Fruit fly (Drosophila melanogaster) whole organism, embryonic: ENCODE data around the gene CG10602.
A peak's percentile ranks its signal among the peaks of the same experiment; 100 is the strongest.

Source experiments
- Awh ChIP-seq: fragments of 200-800 bp; sonication (Bioruptor generic); IDR thresholded peaks from 2 replicates; pipeline ENCODE4, ENCODE4 v1.3.6; 2022; ENCODE audit warnings: missing biosample characterization, missing genetic modification characterization
- CG10267 ChIP-seq: fragments of 200-800 bp; sonication (Bioruptor generic); optimal IDR thresholded peaks from 2 replicates; lab custom pipeline; 2018; ENCODE audit warnings: missing biosample characterization, mild to moderate bottlenecking, missing genetic modification characterization, moderate library complexity
- CG10274 ChIP-seq: fragments of 200-800 bp; sonication (Bioruptor generic); optimal IDR thresholded peaks from 3 replicates; lab custom pipeline; 2017; ENCODE audit warnings: missing biosample characterization, mild to moderate bottlenecking, missing genetic modification characterization
- CG10565 ChIP-seq: fragments of 200-800 bp; sonication (Bioruptor generic); optimal IDR thresholded peaks from 3 replicates; lab custom pipeline; 2016; ENCODE audit warnings: missing biosample characterization, mild to moderate bottlenecking, missing genetic modification characterization
- CG11093 ChIP-seq: fragments of 200-800 bp; sonication (Bioruptor generic); IDR thresholded peaks from 3 replicates; pipeline ENCODE4 v1.3.6; 2022; ENCODE audit warnings: missing biosample characterization, missing genetic modification characterization
- CG12219 ChIP-seq: fragments of 200-800 bp; sonication (Bioruptor generic); optimal IDR thresholded peaks from 3 replicates; lab custom pipeline; 2018; ENCODE audit warnings: missing biosample characterization, mild to moderate bottlenecking, missing genetic modification characterization
- CG12299 ChIP-seq: fragments of 200-800 bp; sonication (Bioruptor generic); optimal IDR thresholded peaks from 2 replicates; lab custom pipeline; 2018; ENCODE audit warnings: missing biosample characterization, mild to moderate bottlenecking, missing genetic modification characterization
- CG13287 ChIP-seq: fragments of 200-800 bp; sonication (Bioruptor generic); IDR thresholded peaks from 2 replicates; pipeline ENCODE4 v1.3.6; 2022; ENCODE audit warnings: missing biosample characterization, missing genetic modification characterization; ENCODE audit not compliant: partially characterized antibody
- CG18262 ChIP-seq: fragments of 200-800 bp; optimal IDR thresholded peaks from 3 replicates; lab custom pipeline; 2019; ENCODE audit warnings: missing biosample characterization, mild to moderate bottlenecking, missing genetic modification characterization, moderate library complexity
- CG2875 ChIP-seq: fragments of 200-800 bp; sonication (Bioruptor generic); optimal IDR thresholded peaks from 2 replicates; lab custom pipeline; 2017; ENCODE audit warnings: missing biosample characterization, mild to moderate bottlenecking, missing genetic modification characterization, missing genetic modification reagents
- CG32772 ChIP-seq: fragments of 200-800 bp; sonication (Bioruptor generic); IDR thresholded peaks from 2 replicates; pipeline ENCODE4 v1.3.6; 2022; ENCODE audit warnings: missing biosample characterization, missing genetic modification characterization
- CG34224 ChIP-seq: fragments of 200-800 bp; sonication (Bioruptor generic); IDR thresholded peaks from 3 replicates; pipeline ENCODE4 v1.3.6; 2022; ENCODE audit warnings: missing biosample characterization, missing genetic modification characterization; ENCODE audit not compliant: partially characterized antibody
- CG4328 ChIP-seq: fragments of 200-800 bp; sonication (Bioruptor generic); optimal IDR thresholded peaks from 3 replicates; lab custom pipeline; 2017; ENCODE audit warnings: missing biosample characterization, missing genetic modification reagents, missing genetic modification characterization
- CG4820 ChIP-seq: fragments of 200-800 bp; sonication (Bioruptor generic); optimal IDR thresholded peaks from 3 replicates; lab custom pipeline; 2016; ENCODE audit warnings: missing biosample characterization, missing genetic modification characterization
- CG5953 ChIP-seq: fragments of 200-800 bp; sonication (Bioruptor generic); IDR thresholded peaks from 2 replicates; pipeline ENCODE4 v1.3.6; 2022; ENCODE audit warnings: missing biosample characterization, missing genetic modification characterization
- CG6791 ChIP-seq: fragments of 200-800 bp; sonication (Bioruptor generic); IDR thresholded peaks from 3 replicates; pipeline ENCODE4 v1.3.6; 2022; ENCODE audit warnings: missing biosample characterization, missing genetic modification characterization; ENCODE audit not compliant: partially characterized antibody
- CG7271 ChIP-seq: fragments of 200-800 bp; sonication (Bioruptor generic); optimal IDR thresholded peaks from 2 replicates; lab custom pipeline; 2018; ENCODE audit warnings: missing biosample characterization, mild to moderate bottlenecking, missing genetic modification characterization, moderate library complexity
- CG7372 ChIP-seq: fragments of 200-800 bp; sonication (Bioruptor generic); IDR thresholded peaks from 2 replicates; pipeline ENCODE4 v1.3.6; 2022; ENCODE audit warnings: missing biosample characterization, missing genetic modification characterization
- CG7745 ChIP-seq: fragments of 200-800 bp; sonication (Bioruptor generic); optimal IDR thresholded peaks from 2 replicates; lab custom pipeline; 2018; ENCODE audit warnings: missing biosample characterization, mild to moderate bottlenecking, missing genetic modification characterization, moderate library complexity
- Dfd ChIP-seq, 2 experiments: fragments of >200 bp; optimal IDR thresholded peaks; 2 replicates each; lab custom pipeline; 2017; ENCODE audit warnings: missing biosample characterization in 2 of 2, missing genetic modification characterization in 2 of 2
- Doc2 ChIP-seq: fragments of 200-800 bp; sonication (Bioruptor generic); IDR thresholded peaks from 2 replicates; pipeline ENCODE4 v1.3.6; 2022; ENCODE audit warnings: missing biosample characterization, missing genetic modification characterization
- E2f2 ChIP-seq: fragments of 200-800 bp; sonication (Bioruptor generic); IDR thresholded peaks from 2 replicates; pipeline ENCODE4 v1.3.6; 2022; ENCODE audit warnings: missing biosample characterization, missing genetic modification characterization
- MTF-1 ChIP-seq: fragments of 200-800 bp; sonication (Bioruptor generic); optimal IDR thresholded peaks from 2 replicates; lab custom pipeline; 2018; ENCODE audit warnings: missing biosample characterization, mild to moderate bottlenecking, missing genetic modification characterization, borderline replicate concordance
- Myb ChIP-seq: fragments of 200-800 bp; sonication (Bioruptor generic); optimal IDR thresholded peaks from 2 replicates; lab custom pipeline; 2016; ENCODE audit warnings: missing biosample characterization, missing genetic modification characterization
- Pdp1 ChIP-seq, 2 experiments: fragments of 200-800 bp; sonication (Bioruptor generic); optimal IDR thresholded peaks; 3 replicates each; lab custom pipeline; 2016; ENCODE audit warnings: missing biosample characterization in 2 of 2, missing genetic modification characterization in 2 of 2, mild to moderate bottlenecking in 1 of 2, moderate library complexity in 1 of 2
- Ravus ChIP-seq: fragments of 200-800 bp; sonication (Bioruptor generic); IDR thresholded peaks from 2 replicates; pipeline ENCODE4 v1.3.6; 2022; ENCODE audit warnings: missing biosample characterization, missing genetic modification characterization
- Sin3A ChIP-seq: fragments of >200 bp; optimal IDR thresholded peaks from 2 replicates; lab custom pipeline; 2018
- Six4 ChIP-seq: fragments of 200-800 bp; sonication (Bioruptor generic); optimal IDR thresholded peaks from 2 replicates; lab custom pipeline; 2016; ENCODE audit warnings: missing biosample characterization, missing genetic modification characterization
- Ssrp ChIP-seq: fragments of 200-800 bp; sonication (Bioruptor generic); optimal IDR thresholded peaks from 2 replicates; lab custom pipeline; 2018; ENCODE audit warnings: missing biosample characterization, mild to moderate bottlenecking, missing genetic modification characterization, moderate library complexity
- Taf1 ChIP-seq: fragments of 200-800 bp; sonication (Bioruptor generic); IDR thresholded peaks from 2 replicates; pipeline ENCODE4 v1.3.6; 2022; ENCODE audit warnings: missing biosample characterization, missing genetic modification characterization
- Usf ChIP-seq: fragments of 200-800 bp; sonication (Bioruptor generic); optimal IDR thresholded peaks from 2 replicates; lab custom pipeline; 2017; ENCODE audit warnings: missing genotype, missing biosample characterization, missing genetic modification characterization
- ara ChIP-seq: fragments of 200-800 bp; sonication (Bioruptor generic); IDR thresholded peaks from 2 replicates; pipeline ENCODE4 v1.3.6; 2022; ENCODE audit warnings: missing biosample characterization, missing genetic modification characterization
- bigmax ChIP-seq: fragments of 200-800 bp; sonication (Bioruptor generic); optimal IDR thresholded peaks from 2 replicates; lab custom pipeline; 2018; ENCODE audit warnings: missing biosample characterization, mild to moderate bottlenecking, missing genetic modification characterization
- ci ChIP-seq: fragments of 200-800 bp; sonication (Bioruptor generic); IDR thresholded peaks from 3 replicates; pipeline ENCODE4 v1.3.6; 2022; ENCODE audit warnings: missing biosample characterization, missing genetic modification characterization
- fd64A ChIP-seq: fragments of 200-800 bp; sonication (Bioruptor generic); optimal IDR thresholded peaks from 3 replicates; lab custom pipeline; 2018; ENCODE audit warnings: missing biosample characterization, mild to moderate bottlenecking, missing genetic modification characterization
- fd96Cb ChIP-seq: fragments of 200-800 bp; sonication (Bioruptor generic); optimal IDR thresholded peaks from 2 replicates; lab custom pipeline; 2018; ENCODE audit warnings: missing biosample characterization, mild to moderate bottlenecking, missing genetic modification characterization, moderate library complexity
- ftz-f1 ChIP-seq: fragments of 200-800 bp; sonication (Bioruptor generic); optimal IDR thresholded peaks from 2 replicates; lab custom pipeline; 2016; ENCODE audit warnings: missing biosample characterization, missing genetic modification characterization
- fu2 ChIP-seq: fragments of 200-800 bp; sonication (Bioruptor generic); optimal IDR thresholded peaks from 2 replicates; lab custom pipeline; 2016; ENCODE audit warnings: missing biosample characterization, missing genetic modification characterization
- gce ChIP-seq: fragments of 200-800 bp; sonication (Bioruptor generic); IDR thresholded peaks from 3 replicates; pipeline ENCODE4 v1.3.6; 2022; ENCODE audit warnings: missing biosample characterization, missing genetic modification characterization
- gsb ChIP-seq: fragments of 200-800 bp; sonication (Bioruptor generic); IDR thresholded peaks from 2 replicates; pipeline ENCODE4 v1.3.6; 2022; ENCODE audit warnings: missing biosample characterization, missing genetic modification characterization
- her ChIP-seq: fragments of 200-800 bp; sonication (Bioruptor generic); optimal IDR thresholded peaks from 2 replicates; lab custom pipeline; 2016; ENCODE audit warnings: missing biosample characterization, missing genetic modification characterization
- lola ChIP-seq, 3 experiments: fragments of >200 bp in 2 of 3; fragments of 200-800 bp in 1 of 3; sonication (Bioruptor generic) in 1 of 3; optimal IDR thresholded peaks; 2 replicates each; lab custom pipeline; 2017 to 2019; ENCODE audit warnings: missing biosample characterization in 3 of 3, missing genetic modification characterization in 3 of 3, mild to moderate bottlenecking in 1 of 3, moderate library complexity in 1 of 3
- onecut ChIP-seq: fragments of 200-800 bp; sonication (Bioruptor generic); IDR thresholded peaks from 2 replicates; pipeline ENCODE4 v1.3.6; 2022; ENCODE audit warnings: missing biosample characterization, missing genetic modification characterization
- otp ChIP-seq: fragments of 200-800 bp; sonication (Bioruptor generic); IDR thresholded peaks from 3 replicates; pipeline ENCODE4, ENCODE4 v1.3.6; 2022; ENCODE audit warnings: missing biosample characterization, missing genetic modification characterization
- pan ChIP-seq, 4 experiments: fragments of >200 bp in 3 of 4; fragments of 200-800 bp in 1 of 4; sonication (Bioruptor generic) in 1 of 4; optimal IDR thresholded peaks in 3 of 4; IDR thresholded peaks in 1 of 4; 2 replicates each; pipeline versions ENCODE4 v1.3.6 to Lab custom; 2017 to 2022; ENCODE audit warnings: missing biosample characterization in 2 of 4, missing genetic modification characterization in 2 of 4, mixed read lengths in 1 of 4
- sens-2 ChIP-seq: fragments of 200-800 bp; sonication (Bioruptor generic); IDR thresholded peaks from 2 replicates; pipeline ENCODE4 v1.3.6; 2022; ENCODE audit warnings: missing biosample characterization, missing genetic modification characterization
- slou ChIP-seq: fragments of 200-800 bp; sonication (Bioruptor generic); optimal IDR thresholded peaks from 3 replicates; lab custom pipeline; 2016; ENCODE audit warnings: missing biosample characterization, missing genetic modification characterization
- tap ChIP-seq: fragments of 200-800 bp; optimal IDR thresholded peaks from 3 replicates; lab custom pipeline; 2019; ENCODE audit warnings: missing biosample characterization, mild to moderate bottlenecking, missing genetic modification characterization, moderate library complexity
- tgo ChIP-seq: fragments of 200-800 bp; sonication (Bioruptor generic); IDR thresholded peaks from 3 replicates; pipeline ENCODE4 v1.3.6; 2022; ENCODE audit warnings: missing biosample characterization, missing genetic modification characterization
- wdn ChIP-seq: fragments of 200-800 bp; sonication (Bioruptor generic); IDR thresholded peaks from 2 replicates; pipeline ENCODE4 v1.3.6; 2022; ENCODE audit warnings: missing biosample characterization, missing genetic modification characterization

The CG10602 gene

dm6 chr2L:18899254-18899653 lies 40.2 kb upstream of the CG10602 start (continued):
- TF ChIP-seq wdn (no peak), tgo (peak; percentile 37; the same call in 1 of the 3 replicates), E2f2 (GFP tag; lab: Robert Waterston, UW) (peak; percentile 15; the same call in 1 of the 2 replicates), ara (peak; percentile 82), CG4328 (GFP tag; lab: Kevin White, UChicago) (no peak), Usf (GFP tag; lab: Kevin White, UChicago) (peak; percentile 34), CG5953 (GFP tag; lab: Robert Waterston, UW) (0 out of 2 replicates have a peak, but pooled peaks have one; percentile 29), her (GFP tag; lab: Kevin White, UChicago) (peak; percentile 17), Sin3A (no peak), CG18262 (tag; lab: Kevin White, UChicago) (peak; percentile 88), Taf1 (GFP tag; lab: Robert Waterston, UW) (no peak), otp (GFP tag; lab: Robert Waterston, UW) (peak; percentile 65; the same call in 2 of the 3 replicates), ftz-f1 (GFP tag; lab: Kevin White, UChicago) (no peak), Myb (GFP tag; lab: Kevin White, UChicago) (no peak), gce (GFP tag; lab: Robert Waterston, UW) (peak; percentile 36; the same call in 2 of the 3 replicates), Pdp1 (GFP tag; optimal IDR thresholded peaks at IDR 0.05; lab: Kevin White, UChicago) (peak; percentile 53 to 61), CG7745 (peak; percentile 0), Six4 (GFP tag; lab: Kevin White, UChicago) (peak; percentile 66), Ssrp (tag; lab: Kevin White, UChicago) (peak; percentile 81), CG2875 (peak; percentile 70), bigmax (GFP tag; lab: Kevin White, UChicago) (no peak), CG13287 (GFP tag; lab: Robert Waterston, UW) (no peak), CG10565 (GFP tag; lab: Kevin White, UChicago) (peak; percentile 7), CG7271 (tag; lab: Kevin White, UChicago) (peak; percentile 53), slou (peak; percentile 43), Awh (no peak), lola (GFP tag; optimal IDR thresholded peaks at IDR 0.05; lab: Kevin White, UChicago) (peak in 1 of 3 experiments; percentile 84), fd64A (GFP tag; lab: Kevin White, UChicago) (peak; percentile 73), CG4820 (GFP tag; lab: Kevin White, UChicago) (peak; percentile 72), fu2 (GFP tag; lab: Kevin White, UChicago) (no peak), onecut (GFP tag; lab: Robert Waterston, UW) (no peak; the same call in 1 of the 2 replicates), pan (optimal IDR thresholded peaks at IDR 0.05; lab: Kevin White, UChicago) (no peak), pan (GFP tag; optimal IDR thresholded peaks at IDR 0.05 in 1 of 2, IDR thresholded peaks at IDR 0.05 in 1 of 2) (peak in 1 of 2 experiments; percentile 53), CG11093 (GFP tag; lab: Robert Waterston, UW) (0 out of 3 replicates have a peak, but pooled peaks have one; percentile 45), tap (tag; lab: Kevin White, UChicago) (peak; percentile 55), CG32772 (GFP tag; lab: Robert Waterston, UW) (peak; percentile 63), CG10267 (peak; percentile 72), fd96Cb (peak; percentile 82), CG34224 (GFP tag; lab: Robert Waterston, UW) (no peak), CG12219 (GFP tag; lab: Kevin White, UChicago) (peak; percentile 63), CG12299 (tag; lab: Kevin White, UChicago) (peak; percentile 16), Ravus (GFP tag; lab: Robert Waterston, UW) (no peak), MTF-1 (GFP tag; lab: Kevin White, UChicago) (peak; percentile 9), Doc2 (GFP tag; lab: Robert Waterston, UW) (no peak), CG7372 (GFP tag; lab: Robert Waterston, UW) (no peak), Dfd (GFP tag; optimal IDR thresholded peaks at IDR 0.05; lab: Kevin White, UChicago) (no peak), sens-2 (GFP tag; lab: Robert Waterston, UW) (peak; percentile 70), ci (GFP tag; lab: Robert Waterston, UW) (peak; percentile 85; the same call in 2 of the 3 replicates), CG10274 (no peak), gsb (GFP tag; lab: Robert Waterston, UW) (no peak), CG6791 (GFP tag; lab: Robert Waterston, UW) (no peak)
